Worm (Caenorhabditis elegans) whole organism, L1 larva: ENCODE data around the gene W09D6.4.

Experiments
- C04F5.9 ChIP-seq: sonication (generic microtip); optimal IDR thresholded peaks from 2 replicates; lab custom pipeline; 2016; ENCODE audit warnings: missing genetic modification characterization, missing compliant biosample characterization
- Y116A8C.19 ChIP-seq: sonication (generic microtip); optimal IDR thresholded peaks from 2 replicates; lab custom pipeline; 2016; ENCODE audit warnings: missing compliant biosample characterization, missing genetic modification characterization, borderline replicate concordance
- aly-2 ChIP-seq: fragments of 150-350 bp; optimal IDR thresholded peaks from 2 replicates; lab custom pipeline; 2014; ENCODE audit warnings: missing biosample characterization, missing genetic modification characterization
- blmp-1 ChIP-seq: fragments of 150-350 bp; optimal IDR thresholded peaks from 2 replicates; lab custom pipeline; 2014; ENCODE audit warnings: missing biosample characterization, missing genetic modification characterization
- ceh-63 ChIP-seq: fragments of 200-800 bp; sonication (Bioruptor generic); optimal IDR thresholded peaks from 2 replicates; lab custom pipeline; 2018; ENCODE audit warnings: mild to moderate bottlenecking, missing genetic modification characterization, missing compliant biosample characterization
- ceh-8 ChIP-seq: fragments of 200-800 bp; sonication (Bioruptor generic); optimal IDR thresholded peaks from 2 replicates; lab custom pipeline; 2018; ENCODE audit warnings: mild to moderate bottlenecking, missing genetic modification characterization, moderate library complexity, missing compliant biosample characterization
- ceh-82 ChIP-seq, 3 experiments: fragments of 150-350 bp in 1 of 3; sonication (generic microtip) in 2 of 3; optimal IDR thresholded peaks; 2 replicates each; lab custom pipeline; 2014 to 2017; ENCODE audit warnings: missing biosample characterization in 3 of 3, missing genetic modification characterization in 3 of 3
- dpl-1 ChIP-seq, 3 experiments: fragments of 150-350 bp in 2 of 3; sonication (generic microtip) in 1 of 3; optimal IDR thresholded peaks; 2 replicates each; lab custom pipeline; 2014 to 2017; ENCODE audit warnings: missing biosample characterization in 3 of 3, missing genetic modification characterization in 3 of 3, missing genetic modification reagents in 3 of 3
- dsc-1 ChIP-seq: sonication (generic microtip); optimal IDR thresholded peaks from 2 replicates; lab custom pipeline; 2016; ENCODE audit warnings: mild to moderate bottlenecking, missing genetic modification characterization, missing compliant biosample characterization
- efl-1 ChIP-seq, 4 experiments: fragments of 150-350 bp; optimal IDR thresholded peaks in 3 of 4; peaks in 1 of 4; 1 replicate in 1 of 4; 2 replicates in 3 of 4; lab custom pipeline; 2014; ENCODE audit warnings: missing biosample characterization in 2 of 4, missing genetic modification characterization in 2 of 4, missing genetic modification reagents in 2 of 4
- efl-3 ChIP-seq: fragments of 200-800 bp; sonication (Bioruptor generic); optimal IDR thresholded peaks from 2 replicates; lab custom pipeline; 2018; ENCODE audit warnings: mild to moderate bottlenecking, missing genetic modification characterization, missing compliant biosample characterization
- egl-13 ChIP-seq: sonication (generic microtip); optimal IDR thresholded peaks from 2 replicates; lab custom pipeline; 2016; ENCODE audit warnings: missing genotype, missing genetic modification reagents, missing genetic modification characterization, missing compliant biosample characterization
- elt-3 ChIP-seq, 6 experiments: fragments of 150-350 bp in 1 of 6; sonication (generic microtip); optimal IDR thresholded peaks; 2 replicates each; lab custom pipeline; 2017 to 2018; ENCODE audit warnings: missing biosample characterization in 6 of 6, missing genetic modification characterization in 6 of 6, inconsistent platforms in 1 of 6
- fkh-8 ChIP-seq: sonication (generic microtip); optimal IDR thresholded peaks from 2 replicates; lab custom pipeline; 2016; ENCODE audit warnings: mild to moderate bottlenecking, missing genetic modification characterization, missing compliant biosample characterization
- fos-1 ChIP-seq: fragments of 150-350 bp; optimal IDR thresholded peaks from 2 replicates; lab custom pipeline; 2014; ENCODE audit warnings: missing biosample characterization, missing genetic modification characterization
- grh-1 ChIP-seq: fragments of 200-800 bp; sonication (Bioruptor generic); IDR thresholded peaks from 2 replicates; pipeline ENCODE4 v1.3.6; 2022; ENCODE audit warnings: missing genetic modification reagents, missing genetic modification characterization, missing compliant biosample characterization
- hpl-2 ChIP-seq: fragments of 150-350 bp; optimal IDR thresholded peaks from 2 replicates; lab custom pipeline; 2014; ENCODE audit warnings: missing biosample characterization, missing genetic modification reagents, missing genetic modification characterization
- irx-1 ChIP-seq: sonication (generic microtip); optimal IDR thresholded peaks from 2 replicates; lab custom pipeline; 2016; ENCODE audit warnings: missing genetic modification characterization, missing compliant biosample characterization
- jun-1 ChIP-seq: fragments of 150-350 bp; optimal IDR thresholded peaks from 2 replicates; lab custom pipeline; 2014; ENCODE audit warnings: missing biosample characterization, missing genetic modification reagents, missing genetic modification characterization
- lin-14 ChIP-seq: fragments of 200-800 bp; sonication (Bioruptor generic); optimal IDR thresholded peaks from 2 replicates; lab custom pipeline; 2018; ENCODE audit warnings: mild to moderate bottlenecking, missing genetic modification characterization, moderate library complexity, missing compliant biosample characterization
- lin-35 ChIP-seq, 2 experiments: fragments of 150-350 bp; optimal IDR thresholded peaks; 2 replicates each; lab custom pipeline; 2014; ENCODE audit warnings: missing biosample characterization in 2 of 2, missing genetic modification characterization in 2 of 2, missing genetic modification reagents in 2 of 2
- lsy-2 ChIP-seq, 2 experiments: fragments of 150-350 bp; optimal IDR thresholded peaks; 2 replicates each; lab custom pipeline; 2014; ENCODE audit warnings: missing biosample characterization in 2 of 2, missing genetic modification characterization in 2 of 2
- mab-9 ChIP-seq: fragments of 200-800 bp; sonication (Bioruptor generic); IDR thresholded peaks from 2 replicates; pipeline ENCODE4 v1.3.6; 2022; ENCODE audit warnings: missing genetic modification reagents, missing genetic modification characterization, missing compliant biosample characterization
- mep-1 ChIP-seq: fragments of 150-350 bp; optimal IDR thresholded peaks from 2 replicates; lab custom pipeline; 2014; ENCODE audit warnings: missing biosample characterization, missing genetic modification characterization
- nhr-12 ChIP-seq: sonication (generic microtip); optimal IDR thresholded peaks from 2 replicates; lab custom pipeline; 2017; ENCODE audit warnings: missing biosample characterization, missing genetic modification characterization
- nhr-20 ChIP-seq: sonication (generic microtip); optimal IDR thresholded peaks from 2 replicates; lab custom pipeline; 2016; ENCODE audit warnings: mild to moderate bottlenecking, missing genetic modification characterization, missing compliant biosample characterization
- nhr-237 ChIP-seq: fragments of 150-350 bp; optimal IDR thresholded peaks from 2 replicates; lab custom pipeline; 2014; ENCODE audit warnings: missing biosample characterization, missing genetic modification characterization
- nhr-47 ChIP-seq: sonication (generic microtip); optimal IDR thresholded peaks from 2 replicates; lab custom pipeline; 2016; ENCODE audit warnings: mild to moderate bottlenecking, missing genetic modification characterization, moderate library complexity, missing compliant biosample characterization
- nhr-71 ChIP-seq: sonication (generic microtip); optimal IDR thresholded peaks from 2 replicates; lab custom pipeline; 2016; ENCODE audit warnings: mild to moderate bottlenecking, missing genetic modification characterization, moderate library complexity, missing compliant biosample characterization
- nhr-76 ChIP-seq: sonication (generic microtip); optimal IDR thresholded peaks from 2 replicates; lab custom pipeline; 2017; ENCODE audit warnings: missing biosample characterization, missing genetic modification characterization
- nhr-85 ChIP-seq: sonication (generic microtip); peaks from one replicate; lab custom pipeline; 2016; ENCODE audit warnings: missing genetic modification characterization, inconsistent platforms, missing compliant biosample characterization
- nhr-90 ChIP-seq: sonication (generic microtip); optimal IDR thresholded peaks from 2 replicates; lab custom pipeline; 2016; ENCODE audit warnings: mild to moderate bottlenecking, missing genetic modification characterization, missing compliant biosample characterization; ENCODE audit not compliant: poor library complexity
- pag-3 ChIP-seq: sonication (generic microtip); optimal IDR thresholded peaks from 2 replicates; lab custom pipeline; 2017; ENCODE audit warnings: missing genetic modification characterization, mild to moderate bottlenecking, missing compliant biosample characterization, antibody characterized with exemption, borderline replicate concordance; ENCODE audit not compliant: insufficient read depth
- pax-3 ChIP-seq: fragments of 200-800 bp; sonication (Bioruptor generic); optimal IDR thresholded peaks from 2 replicates; lab custom pipeline; 2018; ENCODE audit warnings: mild to moderate bottlenecking, missing genetic modification characterization, moderate library complexity, missing compliant biosample characterization
- pqm-1 ChIP-seq: sonication (generic microtip); optimal IDR thresholded peaks from 3 replicates; lab custom pipeline; 2017; ENCODE audit warnings: missing biosample characterization, missing genetic modification characterization
- rnt-1 ChIP-seq: sonication (generic microtip); optimal IDR thresholded peaks from 2 replicates; lab custom pipeline; 2016; ENCODE audit warnings: mild to moderate bottlenecking, missing genetic modification characterization, moderate library complexity, missing compliant biosample characterization
- skn-1 ChIP-seq: fragments of 150-350 bp; optimal IDR thresholded peaks from 2 replicates; lab custom pipeline; 2014; ENCODE audit warnings: missing biosample characterization, missing genetic modification characterization
- snpc-4 ChIP-seq: fragments of 150-350 bp; optimal IDR thresholded peaks from 2 replicates; lab custom pipeline; 2014; ENCODE audit warnings: missing biosample characterization, missing genetic modification characterization
- sptf-1 ChIP-seq: fragments of 150-350 bp; optimal IDR thresholded peaks from 2 replicates; lab custom pipeline; 2014; ENCODE audit warnings: missing biosample characterization, missing genetic modification characterization
- swsn-7 ChIP-seq: sonication (generic microtip); optimal IDR thresholded peaks from 2 replicates; lab custom pipeline; 2016; ENCODE audit warnings: missing genetic modification characterization, missing compliant biosample characterization
- tlp-1 ChIP-seq: fragments of 150-350 bp; optimal IDR thresholded peaks from 2 replicates; lab custom pipeline; 2014; ENCODE audit warnings: missing biosample characterization, missing genetic modification characterization
- unc-62 ChIP-seq: fragments of 150-350 bp; optimal IDR thresholded peaks from 2 replicates; lab custom pipeline; 2014; ENCODE audit warnings: missing biosample characterization, missing genetic modification reagents, missing genetic modification characterization
- unc-86 ChIP-seq: sonication (generic microtip); optimal IDR thresholded peaks from 2 replicates; lab custom pipeline; 2016; ENCODE audit warnings: missing genetic modification characterization, missing compliant biosample characterization
- zag-1 ChIP-seq: fragments of 150-350 bp; optimal IDR thresholded peaks from 2 replicates; lab custom pipeline; 2014; ENCODE audit warnings: missing biosample characterization, missing genetic modification characterization
- zip-4 ChIP-seq: fragments of 200-800 bp; sonication (Bioruptor generic); optimal IDR thresholded peaks from 2 replicates; lab custom pipeline; 2018; ENCODE audit warnings: mild to moderate bottlenecking, missing genetic modification characterization, moderate library complexity, missing compliant biosample characterization
- ztf-11 ChIP-seq, 2 experiments: sonication (generic microtip); optimal IDR thresholded peaks; 2 replicates each; lab custom pipeline; 2016 to 2017; ENCODE audit warnings: missing genetic modification characterization in 2 of 2, missing biosample characterization in 1 of 2, missing compliant biosample characterization in 1 of 2
- ztf-4 ChIP-seq: fragments of 150-350 bp; optimal IDR thresholded peaks from 2 replicates; lab custom pipeline; 2014; ENCODE audit warnings: missing biosample characterization, missing genetic modification characterization

The W09D6.4 gene

ce11 chrIII:11036132-11036531, 43.4 kb upstream of the W09D6.4 start (continued):
- peak; percentile 67 to 87 for TF ChIP-seq lin-35 (GFP tag; optimal IDR thresholded peaks at IDR 0.05; lab: Kevin White, UChicago)
- peak; percentile 1 for TF ChIP-seq ztf-4 (tag; lab: Kevin White, UChicago)
- peak; percentile 81 for TF ChIP-seq swsn-7 (tag; lab: Kevin White, UChicago)
- TF ChIP-seq tlp-1 (tag; lab: Kevin White, UChicago), result no peak
- TF ChIP-seq nhr-90 (tag; lab: Kevin White, UChicago), result peak; percentile 69
- no peak for TF ChIP-seq nhr-76 (tag; lab: Kevin White, UChicago)
- TF ChIP-seq nhr-20, result peak; percentile 75
- TF ChIP-seq egl-13, result no peak
- peak; percentile 53 for TF ChIP-seq ceh-8 (GFP tag; lab: Kevin White, UChicago)
- no peak for TF ChIP-seq C04F5.9 (tag; lab: Kevin White, UChicago)
- peak; percentile 50 for TF ChIP-seq fos-1
- TF ChIP-seq unc-86 (tag; lab: Kevin White, UChicago), result peak; percentile 80
- no peak for TF ChIP-seq hpl-2 (GFP tag; lab: Kevin White, UChicago)
- TF ChIP-seq sptf-1, result no peak
- TF ChIP-seq nhr-85 (tag; lab: Kevin White, UChicago), result peak; percentile 74
- TF ChIP-seq skn-1 (tag; lab: Kevin White, UChicago), result peak; percentile 67
- TF ChIP-seq lin-14, result peak; percentile 74
- peak; percentile 69 for TF ChIP-seq snpc-4
- no peak for TF ChIP-seq mab-9 (GFP tag; lab: Robert Waterston, UW)
- no peak for TF ChIP-seq Y116A8C.19
- TF ChIP-seq irx-1, result peak; percentile 66
- peak; percentile 52 for TF ChIP-seq fkh-8 (tag; lab: Kevin White, UChicago)
- peak; percentile 83 for TF ChIP-seq mep-1 (tag; lab: Kevin White, UChicago)
- TF ChIP-seq grh-1 (GFP tag; lab: Robert Waterston, UW), result peak; percentile 60
- TF ChIP-seq aly-2, result peak; percentile 55
- TF ChIP-seq dsc-1 (tag; lab: Kevin White, UChicago), result peak; percentile 57
- TF ChIP-seq pax-3 (tag; lab: Kevin White, UChicago), result peak; percentile 38
- TF ChIP-seq nhr-71 (tag; lab: Kevin White, UChicago), result peak; percentile 83
- TF ChIP-seq jun-1 (tag; lab: Kevin White, UChicago), result peak; percentile 50
- peak; percentile 36 for TF ChIP-seq blmp-1 (tag; lab: Kevin White, UChicago)
- TF ChIP-seq zip-4 (GFP tag; lab: Kevin White, UChicago), result peak; percentile 27
- peak in 2 of 6 experiments; percentile 57 to 75 for TF ChIP-seq elt-3 (tag; optimal IDR thresholded peaks at IDR 0.05; lab: Kevin White, UChicago)
- peak; percentile 69 to 83 (median 82) for TF ChIP-seq dpl-1 (GFP tag; optimal IDR thresholded peaks at IDR 0.05; lab: Kevin White, UChicago)
- TF ChIP-seq lsy-2 (tag; optimal IDR thresholded peaks at IDR 0.05; lab: Kevin White, UChicago), result peak; percentile 97 to 99
- no peak for TF ChIP-seq pqm-1
- peak; percentile 86 for TF ChIP-seq efl-1 (optimal IDR thresholded peaks at IDR 0.05; lab: Kevin White, UChicago)
- TF ChIP-seq efl-1 (GFP tag; optimal IDR thresholded peaks at IDR 0.05 in 1 of 2; lab: Kevin White, UChicago), result peak; percentile 83 to 98
- TF ChIP-seq efl-3, result no peak
- TF ChIP-seq, all 84 proteins: peak for 46

DNA sequence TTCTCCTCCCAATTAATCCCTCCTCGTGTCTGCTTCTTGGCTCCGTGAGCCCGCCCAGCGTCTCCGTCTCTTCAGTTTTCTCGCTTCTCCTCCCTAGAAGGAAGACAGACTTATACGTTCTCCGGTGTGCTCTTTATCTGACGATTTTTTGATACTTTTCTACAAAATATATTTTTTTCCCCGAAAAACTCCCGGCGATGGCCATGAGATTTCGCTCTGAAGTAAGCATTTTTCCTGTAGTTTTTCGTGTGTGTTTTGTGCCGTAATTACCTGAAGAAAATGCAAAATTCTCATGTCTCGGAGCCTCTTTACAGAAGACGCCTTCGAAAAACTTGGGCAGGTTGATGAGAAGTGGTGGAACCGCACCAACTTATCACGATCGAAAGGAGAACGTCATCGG, 42.9 kb upstream of the W09D6.4 start, which contains the start of gene spat-2:
TSS of gene spat-2 (plus strand) at position 301 of the 400 bp plus-strand sequence.
- TF ChIP-seq nhr-12 (tag; lab: Kevin White, UChicago) (no peak), ceh-63 (GFP tag; lab: Kevin White, UChicago) (no peak), ceh-82 (tag; optimal IDR thresholded peaks at IDR 0.05; lab: Kevin White, UChicago) (no peak), grh-1 (GFP tag; lab: Robert Waterston, UW) (no peak), pag-3 (tag; lab: Kevin White, UChicago) (no peak), nhr-237 (tag; lab: Kevin White, UChicago) (no peak), lin-14 (no peak), ztf-11 (tag; optimal IDR thresholded peaks at IDR 0.05; lab: Kevin White, UChicago) (no peak), unc-62 (GFP tag; lab: Kevin White, UChicago) (no peak), nhr-47 (tag; lab: Kevin White, UChicago) (no peak), rnt-1 (tag; lab: Kevin White, UChicago) (no peak), zag-1 (tag; lab: Kevin White, UChicago) (no peak)
- TF ChIP-seq, all 84 proteins: peak for 0
